Fruit fly (Drosophila melanogaster) whole organism, embryonic: ENCODE data around the gene al.

Source experiments
- ATbp ChIP-seq: fragments of 200-800 bp; sonication (Bioruptor generic); optimal IDR thresholded peaks from 2 replicates; lab custom pipeline; 2017; ENCODE audit warnings: missing biosample characterization, mild to moderate bottlenecking, missing genetic modification characterization, missing genetic modification reagents
- Adf1 ChIP-seq: fragments of 200-800 bp; sonication (Bioruptor generic); IDR thresholded peaks from 2 replicates; pipeline ENCODE4 v1.3.6; 2022; ENCODE audit warnings: missing biosample characterization, missing genetic modification characterization
- Aef1 ChIP-seq: fragments of 200-800 bp; sonication (Bioruptor generic); IDR thresholded peaks from 3 replicates; pipeline ENCODE4 v1.3.6; 2022; ENCODE audit warnings: missing biosample characterization, missing genetic modification characterization
- BEAF-32 ChIP-seq: fragments of 200-800 bp; sonication (Bioruptor generic); optimal IDR thresholded peaks from 3 replicates; lab custom pipeline; 2017; ENCODE audit warnings: missing biosample characterization, missing genetic modification characterization, mild to moderate bottlenecking, moderate library complexity, missing genetic modification reagents
- CG10321 ChIP-seq: fragments of 200-800 bp; sonication (Bioruptor generic); IDR thresholded peaks from 2 replicates; pipeline ENCODE4 v1.3.6; 2022; ENCODE audit warnings: missing biosample characterization, missing genetic modification characterization
- CG11093 ChIP-seq: fragments of 200-800 bp; sonication (Bioruptor generic); IDR thresholded peaks from 3 replicates; pipeline ENCODE4 v1.3.6; 2022; ENCODE audit warnings: missing biosample characterization, missing genetic modification characterization
- CG13624 ChIP-seq: fragments of 200-800 bp; sonication (Bioruptor generic); optimal IDR thresholded peaks from 2 replicates; lab custom pipeline; 2016; ENCODE audit warnings: missing biosample characterization, missing genetic modification characterization
- CG13894 ChIP-seq: fragments of 200-800 bp; sonication (Bioruptor generic); optimal IDR thresholded peaks from 3 replicates; lab custom pipeline; 2018; ENCODE audit warnings: missing biosample characterization, mild to moderate bottlenecking, missing genetic modification characterization, moderate library complexity
- CG15479 ChIP-seq: fragments of 200-800 bp; sonication (Bioruptor generic); optimal IDR thresholded peaks from 3 replicates; lab custom pipeline; 2019; ENCODE audit warnings: missing biosample characterization, mild to moderate bottlenecking, missing genetic modification characterization, moderate library complexity
- CG1647 ChIP-seq: fragments of 200-800 bp; sonication (Bioruptor generic); optimal IDR thresholded peaks from 3 replicates; lab custom pipeline; 2016; ENCODE audit warnings: missing biosample characterization, missing genetic modification characterization
- CG16813 ChIP-seq: fragments of 200-800 bp; sonication (Bioruptor generic); IDR thresholded peaks from 3 replicates; pipeline ENCODE4 v1.3.6; 2022; ENCODE audit warnings: missing biosample characterization, missing genetic modification characterization; ENCODE audit not compliant: partially characterized antibody
- CG16815 ChIP-seq: fragments of 200-800 bp; sonication (Bioruptor generic); optimal IDR thresholded peaks from 3 replicates; lab custom pipeline; 2017; ENCODE audit warnings: missing biosample characterization, mild to moderate bottlenecking, missing genetic modification characterization
- CG1792 ChIP-seq: fragments of 200-800 bp; sonication (Bioruptor generic); optimal IDR thresholded peaks from 2 replicates; lab custom pipeline; 2016; ENCODE audit warnings: missing biosample characterization, missing genetic modification characterization
- CG1832 ChIP-seq: fragments of 200-800 bp; sonication (Bioruptor generic); optimal IDR thresholded peaks from 2 replicates; lab custom pipeline; 2017; ENCODE audit warnings: missing biosample characterization, mild to moderate bottlenecking, missing genetic modification characterization, inconsistent platforms
- CG3407 ChIP-seq: fragments of 200-800 bp; sonication (Bioruptor generic); optimal IDR thresholded peaks from 2 replicates; lab custom pipeline; 2018; ENCODE audit warnings: missing biosample characterization, mild to moderate bottlenecking, missing genetic modification characterization
- CG4328 ChIP-seq: fragments of 200-800 bp; sonication (Bioruptor generic); optimal IDR thresholded peaks from 3 replicates; lab custom pipeline; 2017; ENCODE audit warnings: missing biosample characterization, missing genetic modification reagents, missing genetic modification characterization
- CG4360 ChIP-seq: fragments of 200-800 bp; sonication (Bioruptor generic); IDR thresholded peaks from 2 replicates; pipeline ENCODE4 v1.3.6; 2022; ENCODE audit warnings: missing biosample characterization, missing genetic modification characterization
- CG4854 ChIP-seq: fragments of 200-800 bp; sonication (Bioruptor generic); optimal IDR thresholded peaks from 2 replicates; lab custom pipeline; 2016; ENCODE audit warnings: missing biosample characterization, missing genetic modification characterization, inconsistent platforms
- CG6683 ChIP-seq: fragments of 200-800 bp; sonication (Bioruptor generic); optimal IDR thresholded peaks from 2 replicates; lab custom pipeline; 2017; ENCODE audit warnings: missing biosample characterization, mild to moderate bottlenecking, missing genetic modification characterization, missing genetic modification reagents
- CG7372 ChIP-seq: fragments of 200-800 bp; sonication (Bioruptor generic); IDR thresholded peaks from 2 replicates; pipeline ENCODE4 v1.3.6; 2022; ENCODE audit warnings: missing biosample characterization, missing genetic modification characterization
- CG8281 ChIP-seq: fragments of 200-800 bp; sonication (Bioruptor generic); optimal IDR thresholded peaks from 2 replicates; lab custom pipeline; 2018; ENCODE audit warnings: missing biosample characterization, mild to moderate bottlenecking, missing genetic modification characterization, moderate library complexity
- CG8765 ChIP-seq: fragments of 200-800 bp; sonication (Bioruptor generic); IDR thresholded peaks from 2 replicates; pipeline ENCODE4 v1.3.6; 2022; ENCODE audit warnings: missing biosample characterization, missing genetic modification characterization
- D ChIP-seq, 2 experiments: fragments of 200-800 bp in 1 of 2; fragments of >200 bp in 1 of 2; sonication (Bioruptor generic) in 1 of 2; optimal IDR thresholded peaks; 2 replicates in 1 of 2; 3 replicates in 1 of 2; lab custom pipeline; 2017; ENCODE audit warnings: mild to moderate bottlenecking in 1 of 2, missing biosample characterization in 1 of 2, missing genetic modification characterization in 1 of 2, missing genetic modification reagents in 1 of 2
- Dfd ChIP-seq, 2 experiments: fragments of >200 bp; optimal IDR thresholded peaks; 2 replicates each; lab custom pipeline; 2017; ENCODE audit warnings: missing biosample characterization in 2 of 2, missing genetic modification characterization in 2 of 2
- HmgZ ChIP-seq: fragments of 200-800 bp; sonication (Bioruptor generic); optimal IDR thresholded peaks from 2 replicates; lab custom pipeline; 2018; ENCODE audit warnings: missing biosample characterization, mild to moderate bottlenecking, missing genetic modification characterization
- Med ChIP-seq: fragments of 200-800 bp; sonication (Bioruptor generic); peaks from one replicate; lab custom pipeline; 2016; ENCODE audit warnings: missing biosample characterization, missing genetic modification characterization, mild to moderate bottlenecking, inconsistent platforms, moderate library complexity
- Mrtf ChIP-seq: fragments of 200-800 bp; sonication (Bioruptor generic); IDR thresholded peaks from 3 replicates; pipeline ENCODE4 v1.3.6; 2022; ENCODE audit warnings: missing biosample characterization, missing genetic modification characterization
- Oli ChIP-seq: fragments of 200-800 bp; sonication (Bioruptor generic); optimal IDR thresholded peaks from 2 replicates; lab custom pipeline; 2018; ENCODE audit warnings: missing biosample characterization, mild to moderate bottlenecking, missing genetic modification characterization, moderate library complexity
- Poxn ChIP-seq: fragments of 200-800 bp; sonication (Bioruptor generic); IDR thresholded peaks from 2 replicates; pipeline ENCODE4 v1.3.6; 2022; ENCODE audit warnings: missing biosample characterization, missing genetic modification characterization
- Rfx ChIP-seq: fragments of 200-800 bp; sonication (Bioruptor generic); IDR thresholded peaks from 2 replicates; pipeline ENCODE4 v1.3.6; 2022; ENCODE audit warnings: missing biosample characterization, missing genetic modification characterization
- Sin3A ChIP-seq: fragments of >200 bp; optimal IDR thresholded peaks from 2 replicates; lab custom pipeline; 2018
- Trl ChIP-seq, 3 experiments: fragments of >200 bp in 2 of 3; fragments of 200-800 bp in 1 of 3; sonication (Bioruptor generic) in 1 of 3; optimal IDR thresholded peaks; 2 replicates in 1 of 3; 3 replicates in 2 of 3; lab custom pipeline; 2016 to 2017; ENCODE audit warnings: missing biosample characterization in 1 of 3, missing genetic modification characterization in 1 of 3
- ac ChIP-seq: fragments of 200-800 bp; sonication (Bioruptor generic); optimal IDR thresholded peaks from 3 replicates; lab custom pipeline; 2017; ENCODE audit warnings: missing biosample characterization, mild to moderate bottlenecking, missing genetic modification characterization
- ap ChIP-seq: fragments of 200-800 bp; sonication (Bioruptor generic); IDR thresholded peaks from 2 replicates; pipeline ENCODE4 v1.3.6; 2022; ENCODE audit warnings: missing biosample characterization, missing genetic modification characterization
- chinmo ChIP-seq: fragments of 200-800 bp; sonication (Bioruptor generic); IDR thresholded peaks from 4 replicates; pipeline ENCODE4 v1.3.6; 2022; ENCODE audit warnings: missing biosample characterization, missing genetic modification characterization; ENCODE audit not compliant: partially characterized antibody
- chm ChIP-seq: fragments of 200-800 bp; sonication (Bioruptor generic); IDR thresholded peaks from 2 replicates; pipeline ENCODE4 v1.3.6; 2022; ENCODE audit warnings: missing biosample characterization, missing genetic modification characterization
- dimm ChIP-seq: fragments of 200-800 bp; sonication (Bioruptor generic); IDR thresholded peaks from 2 replicates; pipeline ENCODE4 v1.3.6; 2022; ENCODE audit warnings: missing biosample characterization, missing genetic modification characterization
- dm ChIP-seq: fragments of 200-800 bp; sonication (Bioruptor generic); optimal IDR thresholded peaks from 3 replicates; lab custom pipeline; 2016; ENCODE audit warnings: missing biosample characterization, missing genetic modification characterization
- eve ChIP-seq, 2 experiments: fragments of >200 bp; optimal IDR thresholded peaks; 2 replicates each; lab custom pipeline; 2017; ENCODE audit warnings: missing biosample characterization in 2 of 2, missing genetic modification characterization in 2 of 2
- exex ChIP-seq: fragments of 200-800 bp; sonication (Bioruptor generic); optimal IDR thresholded peaks from 4 replicates; lab custom pipeline; 2018; ENCODE audit warnings: missing biosample characterization, mild to moderate bottlenecking, missing genetic modification characterization, moderate library complexity
- fu2 ChIP-seq: fragments of 200-800 bp; sonication (Bioruptor generic); optimal IDR thresholded peaks from 2 replicates; lab custom pipeline; 2016; ENCODE audit warnings: missing biosample characterization, missing genetic modification characterization
- gcm2 ChIP-seq: fragments of 200-800 bp; sonication (Bioruptor generic); optimal IDR thresholded peaks from 2 replicates; lab custom pipeline; 2016; ENCODE audit warnings: missing biosample characterization, missing genetic modification characterization
- grn ChIP-seq: fragments of 200-800 bp; sonication (Bioruptor generic); optimal IDR thresholded peaks from 3 replicates; lab custom pipeline; 2017; ENCODE audit warnings: missing biosample characterization, missing genetic modification characterization
- kni ChIP-seq: fragments of 200-800 bp; sonication (Bioruptor generic); optimal IDR thresholded peaks from 3 replicates; lab custom pipeline; 2017; ENCODE audit warnings: mild to moderate bottlenecking, missing biosample characterization, missing genetic modification reagents, missing genetic modification characterization
- nom ChIP-seq: fragments of 200-800 bp; sonication (Bioruptor generic); optimal IDR thresholded peaks from 2 replicates; lab custom pipeline; 2017; ENCODE audit warnings: missing biosample characterization, missing genetic modification characterization, mild to moderate bottlenecking, moderate library complexity, missing genetic modification reagents
- pho ChIP-seq: fragments of 200-800 bp; sonication (Bioruptor generic); optimal IDR thresholded peaks from 2 replicates; lab custom pipeline; 2016; ENCODE audit warnings: missing biosample characterization, missing genetic modification characterization
- pzg ChIP-seq: fragments of 200-800 bp; sonication (Bioruptor generic); optimal IDR thresholded peaks from 3 replicates; lab custom pipeline; 2018; ENCODE audit warnings: missing biosample characterization, mild to moderate bottlenecking, missing genetic modification characterization, moderate library complexity
- salm ChIP-seq: fragments of 200-800 bp; sonication (Bioruptor generic); optimal IDR thresholded peaks from 2 replicates; lab custom pipeline; 2018; ENCODE audit warnings: missing biosample characterization, mild to moderate bottlenecking, missing genetic modification characterization
- sna ChIP-seq: fragments of 200-800 bp; sonication (Bioruptor generic); IDR thresholded peaks from 2 replicates; pipeline ENCODE4 v1.3.6; 2022; ENCODE audit warnings: missing biosample characterization, missing genetic modification characterization; ENCODE audit not compliant: partially characterized antibody
- stwl ChIP-seq: fragments of 200-800 bp; sonication (Bioruptor generic); optimal IDR thresholded peaks from 3 replicates; lab custom pipeline; 2018; ENCODE audit warnings: missing biosample characterization, mild to moderate bottlenecking, missing genetic modification characterization, moderate library complexity
- wek ChIP-seq: fragments of 200-800 bp; sonication (Bioruptor generic); optimal IDR thresholded peaks from 3 replicates; lab custom pipeline; 2018; ENCODE audit warnings: missing biosample characterization, mild to moderate bottlenecking, missing genetic modification characterization, moderate library complexity

al gene

DNA sequence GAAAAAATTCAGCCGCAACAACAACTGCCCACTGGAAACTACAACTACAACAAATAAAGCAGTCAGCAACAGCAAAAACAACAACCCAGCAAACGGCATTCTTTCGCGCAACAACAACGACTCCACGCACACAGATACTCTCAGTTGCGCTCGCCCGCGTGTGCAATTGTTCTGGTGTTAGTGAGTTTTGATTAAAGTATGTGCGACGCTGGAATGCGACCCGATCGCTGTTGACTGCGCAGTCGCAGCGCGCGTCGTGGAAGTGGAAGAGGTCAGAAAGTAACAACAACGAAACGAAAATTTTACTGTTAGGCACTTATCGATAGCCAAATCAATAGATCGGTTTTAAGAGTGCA lies 53.7 kb downstream of the al start:
- TF ChIP-seq kni (GFP tag; lab: Kevin White, UChicago), result peak; percentile 29
- TF ChIP-seq CG13624 (GFP tag; lab: Kevin White, UChicago), result no peak
- TF ChIP-seq CG3407 (GFP tag; lab: Kevin White, UChicago), result no peak
- TF ChIP-seq pho (GFP tag; lab: Kevin White, UChicago), result no peak
- TF ChIP-seq BEAF-32 (GFP tag; lab: Kevin White, UChicago), result no peak
- TF ChIP-seq Poxn (GFP tag; lab: Robert Waterston, UW), result no peak
- no peak for TF ChIP-seq stwl
- TF ChIP-seq Adf1 (GFP tag; lab: Robert Waterston, UW), result peak; percentile 89
- TF ChIP-seq dimm (GFP tag; lab: Robert Waterston, UW), result no peak
- no peak for TF ChIP-seq gcm2 (GFP tag; lab: Kevin White, UChicago)
- TF ChIP-seq CG4328, result no peak
- no peak for TF ChIP-seq Med (GFP tag; lab: Kevin White, UChicago)
- TF ChIP-seq nom (GFP tag; lab: Kevin White, UChicago), result no peak
- TF ChIP-seq pzg (GFP tag; lab: Kevin White, UChicago), result no peak
- peak; percentile 76 for TF ChIP-seq Aef1 (GFP tag; lab: Robert Waterston, UW)
- TF ChIP-seq ap (GFP tag; lab: Robert Waterston, UW), result no peak
- no peak for TF ChIP-seq dm (GFP tag; lab: Kevin White, UChicago)
- TF ChIP-seq CG1792 (GFP tag; lab: Kevin White, UChicago), result no peak
- no peak for TF ChIP-seq fu2 (GFP tag; lab: Kevin White, UChicago)
- TF ChIP-seq CG10321 (GFP tag; lab: Robert Waterston, UW), result no peak
- TF ChIP-seq CG8281 (tag; lab: Kevin White, UChicago), result no peak
- TF ChIP-seq CG1647, result no peak
- TF ChIP-seq exex (tag; lab: Kevin White, UChicago), result no peak
- no peak for TF ChIP-seq Mrtf (GFP tag; lab: Robert Waterston, UW)
- no peak for TF ChIP-seq wek
- TF ChIP-seq sna (GFP tag; lab: Robert Waterston, UW), result no peak
- no peak for TF ChIP-seq salm
- TF ChIP-seq D (optimal IDR thresholded peaks at IDR 0.05; lab: Kevin White, UChicago), result peak; percentile 4
- TF ChIP-seq D (GFP tag; optimal IDR thresholded peaks at IDR 0.05; lab: Kevin White, UChicago), result no peak
- peak; percentile 94; the same call in 3 of the 4 replicates for TF ChIP-seq chinmo (GFP tag; lab: Robert Waterston, UW)
- TF ChIP-seq CG16813, result no peak
- peak; percentile 72 for TF ChIP-seq CG15479 (GFP tag; lab: Kevin White, UChicago)
- no peak for TF ChIP-seq CG6683 (GFP tag; lab: Kevin White, UChicago)
- no peak for TF ChIP-seq CG11093 (GFP tag; lab: Robert Waterston, UW)
- TF ChIP-seq Sin3A (lab: Kevin White, UChicago), result no peak
- TF ChIP-seq HmgZ (tag; lab: Kevin White, UChicago), result no peak
- no peak for TF ChIP-seq CG7372 (GFP tag; lab: Robert Waterston, UW)
- no peak for TF ChIP-seq eve (GFP tag; optimal IDR thresholded peaks at IDR 0.05; lab: Kevin White, UChicago)
- no peak for TF ChIP-seq ATbp (GFP tag; lab: Kevin White, UChicago)
- TF ChIP-seq CG8765 (GFP tag; lab: Robert Waterston, UW), result no peak
- TF ChIP-seq CG4854 (GFP tag; lab: Kevin White, UChicago), result no peak
- no peak for TF ChIP-seq Oli (tag; lab: Kevin White, UChicago)
- TF ChIP-seq CG13894, result no peak
- TF ChIP-seq Rfx (GFP tag; lab: Robert Waterston, UW), result no peak
- TF ChIP-seq chm (GFP tag; lab: Robert Waterston, UW), result 0 out of 2 replicates have a peak, but pooled peaks have one; percentile 42
- TF ChIP-seq CG1832 (GFP tag; lab: Kevin White, UChicago), result no peak
- TF ChIP-seq grn (GFP tag; lab: Kevin White, UChicago), result no peak
- TF ChIP-seq CG4360 (GFP tag; lab: Robert Waterston, UW), result peak; percentile 97
- TF ChIP-seq CG16815, result no peak
- no peak for TF ChIP-seq ac (GFP tag; lab: Kevin White, UChicago)
- no peak for TF ChIP-seq Dfd (GFP tag; optimal IDR thresholded peaks at IDR 0.05; lab: Kevin White, UChicago)
- TF ChIP-seq Trl (optimal IDR thresholded peaks at IDR 0.05; lab: Kevin White, UChicago), result peak in 1 of 2 experiments; percentile 6
- TF ChIP-seq Trl (GFP tag; optimal IDR thresholded peaks at IDR 0.05; lab: Kevin White, UChicago), result no peak
